Worm (Caenorhabditis elegans) whole organism, early embryonic: ENCODE results near the gene egrh-2.

Experiments
- ama-1 ChIP-seq: fragments of 150-350 bp; optimal IDR thresholded peaks from 2 replicates; lab custom pipeline; 2014
- ceh-13 ChIP-seq: fragments of 200-800 bp; sonication (Bioruptor generic); optimal IDR thresholded peaks from 2 replicates; lab custom pipeline; 2018; ENCODE audit warnings: mild to moderate bottlenecking, missing genetic modification characterization, missing compliant biosample characterization
- ceh-36 ChIP-seq: sonication (generic microtip); optimal IDR thresholded peaks from 2 replicates; lab custom pipeline; 2016; ENCODE audit warnings: missing genetic modification characterization, inconsistent platforms, missing compliant biosample characterization
- hmg-4 ChIP-seq: fragments of 200-800 bp; sonication (Bioruptor generic); optimal IDR thresholded peaks from 2 replicates; lab custom pipeline; 2018; ENCODE audit warnings: mild to moderate bottlenecking, missing genetic modification characterization, missing compliant biosample characterization
- pes-1 ChIP-seq: fragments of 200-800 bp; sonication (Bioruptor generic); IDR thresholded peaks from 2 replicates; pipeline ENCODE4 v1.3.6; 2022; ENCODE audit warnings: missing genetic modification reagents, missing genetic modification characterization, missing compliant biosample characterization
- tra-4 ChIP-seq: sonication (generic microtip); optimal IDR thresholded peaks from 2 replicates; lab custom pipeline; 2017; ENCODE audit warnings: missing genetic modification characterization, missing compliant biosample characterization

ce11 chrIV:1035108-1035507 lies 44.9 kb upstream of the egrh-2 start:
- TF ChIP-seq ama-1 (lab: Kevin White, UChicago) (no peak), hmg-4 (GFP tag; lab: Kevin White, UChicago) (no peak), ceh-13 (GFP tag; lab: Kevin White, UChicago) (no peak), pes-1 (GFP tag; lab: Robert Waterston, UW) (no peak), ceh-36 (tag; lab: Kevin White, UChicago) (no peak), tra-4 (tag; lab: Kevin White, UChicago) (no peak)
